Fruit fly (Drosophila melanogaster): Measurements from ENCODE around the gene myd.

The myd gene

dm6 chr3R:19182848-19183247 lies 2.4 kb downstream of the myd start:
- no peak for TF ChIP-seq CG14655 (GFP tag; optimal IDR thresholded peaks at IDR 0.05)
- TF ChIP-seq CG12605 (GFP tag; IDR thresholded peaks at IDR 0.05), result no peak

- TF ChIP-seq CG8301 (tag; optimal IDR thresholded peaks at IDR 0.05), result peak; percentile 87
- TF ChIP-seq CG34367 (tag; optimal IDR thresholded peaks at IDR 0.05), result peak; percentile 85
- TF ChIP-seq CG12605 (GFP tag; IDR thresholded peaks at IDR 0.05), result no peak
- 0 out of 3 replicates have a peak, but pooled peaks have one; percentile 24 for TF ChIP-seq CG4496 (GFP tag; IDR thresholded peaks at IDR 0.05)
- peak; percentile 90 for TF ChIP-seq CG14655 (GFP tag; optimal IDR thresholded peaks at IDR 0.05)
- TF ChIP-seq CG8159 (tag; optimal IDR thresholded peaks at IDR 0.05), result peak; percentile 90
- peak; percentile 85 for TF ChIP-seq CG15710 (tag; optimal IDR thresholded peaks at IDR 0.05)
- TF ChIP-seq fd96Ca (GFP tag; IDR thresholded peaks at IDR 0.05), result no peak
- TF ChIP-seq Pif1A (GFP tag; optimal IDR thresholded peaks at IDR 0.05), result peak; percentile 81
- TF ChIP-seq CG13204 (GFP tag; optimal IDR thresholded peaks at IDR 0.05), result peak; percentile 62
- TF ChIP-seq gl (tag; optimal IDR thresholded peaks at IDR 0.05), result peak; percentile 5
- TF ChIP-seq CG10348 (GFP tag; IDR thresholded peaks at IDR 0.05), result no peak
- TF ChIP-seq EcR (GFP tag; optimal IDR thresholded peaks at IDR 0.05), result no peak
- TF ChIP-seq CG17806 (tag; optimal IDR thresholded peaks at IDR 0.05), result peak; percentile 90
- peak; percentile 63 for TF ChIP-seq D1 (tag; optimal IDR thresholded peaks at IDR 0.05)
- peak; percentile 75 for TF ChIP-seq Pif1B (GFP tag; optimal IDR thresholded peaks at IDR 0.05)
- TF ChIP-seq Snoo (tag; optimal IDR thresholded peaks at IDR 0.05), result peak; percentile 25
- peak; percentile 87 for TF ChIP-seq CG9948 (tag; optimal IDR thresholded peaks at IDR 0.05)
- no peak for TF ChIP-seq rn (GFP tag; IDR thresholded peaks at IDR 0.05)
- TF ChIP-seq Ets98B (GFP tag; IDR thresholded peaks at IDR 0.05), result no peak
- TF ChIP-seq CG32121 (GFP tag; IDR thresholded peaks at IDR 0.05), result no peak
Measured at dm6 chr3R:19187717-19188149, 7.3 kb downstream of the myd start.

- no peak for TF ChIP-seq CG17806 (tag; optimal IDR thresholded peaks at IDR 0.05)
- no peak for TF ChIP-seq CG10348 (GFP tag; IDR thresholded peaks at IDR 0.05)
- no peak for TF ChIP-seq gl (tag; optimal IDR thresholded peaks at IDR 0.05)
- TF ChIP-seq CG8301 (tag; optimal IDR thresholded peaks at IDR 0.05), result no peak
- TF ChIP-seq Pif1B (GFP tag; optimal IDR thresholded peaks at IDR 0.05), result no peak
- no peak for TF ChIP-seq Snoo (tag; optimal IDR thresholded peaks at IDR 0.05)
- TF ChIP-seq Pif1A (GFP tag; optimal IDR thresholded peaks at IDR 0.05), result no peak
- no peak for TF ChIP-seq CG13204 (GFP tag; optimal IDR thresholded peaks at IDR 0.05)
- TF ChIP-seq CG15710 (tag; optimal IDR thresholded peaks at IDR 0.05), result no peak
- TF ChIP-seq EcR (GFP tag; optimal IDR thresholded peaks at IDR 0.05), result no peak
- no peak for TF ChIP-seq Ets98B (GFP tag; IDR thresholded peaks at IDR 0.05)
- TF ChIP-seq CG34367 (tag; optimal IDR thresholded peaks at IDR 0.05), result no peak
- TF ChIP-seq CG32121 (GFP tag; IDR thresholded peaks at IDR 0.05), result no peak
- TF ChIP-seq D1 (tag; optimal IDR thresholded peaks at IDR 0.05), result no peak
- no peak for TF ChIP-seq fd96Ca (GFP tag; IDR thresholded peaks at IDR 0.05)
- TF ChIP-seq CG9948 (tag; optimal IDR thresholded peaks at IDR 0.05), result no peak
- TF ChIP-seq CG4496 (GFP tag; IDR thresholded peaks at IDR 0.05), result no peak; the same call in 2 of the 3 replicates
- no peak for TF ChIP-seq CG14655 (GFP tag; optimal IDR thresholded peaks at IDR 0.05)
- no peak for TF ChIP-seq CG12605 (GFP tag; IDR thresholded peaks at IDR 0.05)
Measured at dm6 chr3R:19190020-19190419, 9.6 kb downstream of the myd start.

- TF ChIP-seq Pif1B (GFP tag; optimal IDR thresholded peaks at IDR 0.05) (peak; percentile 84), D1 (tag; optimal IDR thresholded peaks at IDR 0.05) (peak; percentile 80), Pif1A (GFP tag; optimal IDR thresholded peaks at IDR 0.05) (peak; percentile 86), CG4496 (GFP tag; IDR thresholded peaks at IDR 0.05) (peak; percentile 78), rn (GFP tag; IDR thresholded peaks at IDR 0.05) (peak; percentile 53; the same call in 1 of the 2 replicates), fd96Ca (GFP tag; IDR thresholded peaks at IDR 0.05) (peak; percentile 77), CG15710 (tag; optimal IDR thresholded peaks at IDR 0.05) (peak; percentile 95), CG13204 (GFP tag; optimal IDR thresholded peaks at IDR 0.05) (peak; percentile 88), CG14655 (GFP tag; optimal IDR thresholded peaks at IDR 0.05) (peak; percentile 95), Ets98B (GFP tag; IDR thresholded peaks at IDR 0.05) (peak; percentile 76), CG9948 (tag; optimal IDR thresholded peaks at IDR 0.05) (peak; percentile 95), CG17806 (tag; optimal IDR thresholded peaks at IDR 0.05) (peak; percentile 93), EcR (GFP tag; optimal IDR thresholded peaks at IDR 0.05) (no peak), Snoo (tag; optimal IDR thresholded peaks at IDR 0.05) (peak; percentile 76), gl (tag; optimal IDR thresholded peaks at IDR 0.05) (peak; percentile 77), CG8159 (tag; optimal IDR thresholded peaks at IDR 0.05) (peak; percentile 96), CG8301 (tag; optimal IDR thresholded peaks at IDR 0.05) (peak; percentile 90), CG12605 (GFP tag; IDR thresholded peaks at IDR 0.05) (peak; percentile 65), CG32121 (GFP tag; IDR thresholded peaks at IDR 0.05) (peak; percentile 82; the same call in 1 of the 2 replicates), CG34367 (tag; optimal IDR thresholded peaks at IDR 0.05) (peak; percentile 91), CG10348 (GFP tag; IDR thresholded peaks at IDR 0.05) (no peak)
Measured at dm6 chr3R:19211778-19212177, 31.3 kb downstream of the myd start, which contains the start of gene cry. Gene cry (plus strand): TSS chr3R:19212154.

dm6 chr3R:19212545-19213176 lies 32.2 kb downstream of the myd start:
- no peak for TF ChIP-seq D1 (tag; optimal IDR thresholded peaks at IDR 0.05)
- no peak for TF ChIP-seq CG8159 (tag; optimal IDR thresholded peaks at IDR 0.05)
- no peak for TF ChIP-seq CG4496 (GFP tag; IDR thresholded peaks at IDR 0.05)
- TF ChIP-seq CG17806 (tag; optimal IDR thresholded peaks at IDR 0.05), result no peak
- TF ChIP-seq Snoo (tag; optimal IDR thresholded peaks at IDR 0.05), result no peak
- no peak for TF ChIP-seq CG10348 (GFP tag; IDR thresholded peaks at IDR 0.05)

- no peak for TF ChIP-seq CG10348 (GFP tag; IDR thresholded peaks at IDR 0.05)
- TF ChIP-seq CG12605 (GFP tag; IDR thresholded peaks at IDR 0.05), result no peak
- TF ChIP-seq CG8159 (tag; optimal IDR thresholded peaks at IDR 0.05), result no peak
- TF ChIP-seq CG8301 (tag; optimal IDR thresholded peaks at IDR 0.05), result no peak
- no peak for TF ChIP-seq CG4496 (GFP tag; IDR thresholded peaks at IDR 0.05)
- no peak for TF ChIP-seq CG34367 (tag; optimal IDR thresholded peaks at IDR 0.05)
- no peak for TF ChIP-seq Pif1B (GFP tag; optimal IDR thresholded peaks at IDR 0.05)
- no peak for TF ChIP-seq CG13204 (GFP tag; optimal IDR thresholded peaks at IDR 0.05)
- no peak for TF ChIP-seq gl (tag; optimal IDR thresholded peaks at IDR 0.05)
- no peak for TF ChIP-seq fd96Ca (GFP tag; IDR thresholded peaks at IDR 0.05)
- no peak for TF ChIP-seq CG9948 (tag; optimal IDR thresholded peaks at IDR 0.05)
- no peak for TF ChIP-seq Ets98B (GFP tag; IDR thresholded peaks at IDR 0.05)
- no peak for TF ChIP-seq EcR (GFP tag; optimal IDR thresholded peaks at IDR 0.05)
- no peak for TF ChIP-seq CG14655 (GFP tag; optimal IDR thresholded peaks at IDR 0.05)
- TF ChIP-seq CG17806 (tag; optimal IDR thresholded peaks at IDR 0.05), result no peak
- TF ChIP-seq Snoo (tag; optimal IDR thresholded peaks at IDR 0.05), result no peak
- no peak for TF ChIP-seq rn (GFP tag; IDR thresholded peaks at IDR 0.05)
- no peak for TF ChIP-seq CG15710 (tag; optimal IDR thresholded peaks at IDR 0.05)
- no peak for TF ChIP-seq D1 (tag; optimal IDR thresholded peaks at IDR 0.05)
Measured at dm6 chr3R:19221350-19221749, 40.9 kb downstream of the myd start.

Measured in whole organism, pupa.